Fruit fly (Drosophila melanogaster) whole organism, larva: ENCODE measurements around the gene up.

Experiments
- noc ChIP-seq: fragments of 200-800 bp; sonication (Bioruptor generic); optimal IDR thresholded peaks from 3 replicates; lab custom pipeline; 2019; ENCODE audit warnings: missing biosample characterization, mild to moderate bottlenecking, missing genetic modification characterization, moderate library complexity

up gene

dm6 chrX:13604499-13604898, 2.1 kb upstream of the up start:
- no peak for TF ChIP-seq noc

- no peak for TF ChIP-seq noc
Observed at dm6 chrX:13597753-13598152, 4.6 kb downstream of the up start.

dm6 chrX:13593667-13594066, 8.7 kb downstream of the up start:
- TF ChIP-seq noc, result no peak

- TF ChIP-seq noc, result no peak
Observed at dm6 chrX:13586888-13587287, 15.5 kb downstream of the up start.

- no peak for TF ChIP-seq noc
Observed at dm6 chrX:13579322-13579721, 23.1 kb downstream of the up start.

- TF ChIP-seq noc, result peak; percentile 10
Observed at dm6 chrX:13572382-13572781, 30.0 kb downstream of the up start.

- no peak for TF ChIP-seq noc
Observed at dm6 chrX:13570255-13570654, 32.1 kb downstream of the up start.

dm6 chrX:13568841-13569240, 33.5 kb downstream of the up start:
- no peak for TF ChIP-seq noc

dm6 chrX:13568127-13568526, 34.3 kb downstream of the up start:
- TF ChIP-seq noc, result peak; percentile 11

dm6 chrX:13565490-13566156, 36.8 kb downstream of the up start:
- no peak for TF ChIP-seq noc

dm6 chrX:13563483-13564443, 38.6 kb downstream of the up start, which contains the start of the genes CG46311 and Tpst:
CG46311 (plus strand) TSS chrX:13563823.
Tpst (plus strand) TSS chrX:13563823.
- TF ChIP-seq noc, result no peak

dm6 chrX:13563042-13563441, 39.3 kb downstream of the up start:
- no peak for TF ChIP-seq noc

dm6 chrX:13561371-13561770, 41.0 kb downstream of the up start, which contains the start of gene CG32633:
CG32633 (plus strand) TSS chrX:13561671.
- TF ChIP-seq noc, result no peak

- TF ChIP-seq noc, result no peak
Observed at dm6 chrX:13556172-13556571, 46.2 kb downstream of the up start, which contains the start of gene CG32631. CG32631 (plus strand) TSS chrX:13556472.

dm6 chrX:13555700-13556099, 46.7 kb downstream of the up start, which contains the start of gene CG11816:
CG11816 (minus strand) TSS chrX:13555800.
- TF ChIP-seq noc, result no peak
